Fruit fly (Drosophila melanogaster) whole organism, embryonic: ENCODE data around the gene CG1635.

ENCODE experiments used
- Abd-B ChIP-seq: fragments of 200-800 bp; sonication (Bioruptor generic); optimal IDR thresholded peaks from 2 replicates; lab custom pipeline; 2018; ENCODE audit warnings: missing biosample characterization, mild to moderate bottlenecking, missing genetic modification characterization, moderate library complexity
- Antp ChIP-seq: fragments of 200-800 bp; sonication (Bioruptor generic); optimal IDR thresholded peaks from 3 replicates; lab custom pipeline; 2016; ENCODE audit warnings: missing biosample characterization, missing genetic modification characterization
- Awh ChIP-seq: fragments of 200-800 bp; sonication (Bioruptor generic); IDR thresholded peaks from 2 replicates; pipeline ENCODE4, ENCODE4 v1.3.6; 2022; ENCODE audit warnings: missing biosample characterization, missing genetic modification characterization
- Blimp-1 ChIP-seq: fragments of 200-800 bp; sonication (Bioruptor generic); optimal IDR thresholded peaks from 3 replicates; lab custom pipeline; 2018; ENCODE audit warnings: missing biosample characterization, missing genetic modification characterization, mild to moderate bottlenecking, moderate library complexity, missing genetic modification reagents
- CG10959 ChIP-seq: fragments of 200-800 bp; sonication (Bioruptor generic); IDR thresholded peaks from 2 replicates; pipeline ENCODE4 v1.3.6; 2022; ENCODE audit warnings: missing biosample characterization, missing genetic modification characterization
- CG11560 ChIP-seq: fragments of 200-800 bp; sonication (Bioruptor generic); IDR thresholded peaks from 3 replicates; pipeline ENCODE4 v1.3.6; 2022; ENCODE audit warnings: missing biosample characterization, missing genetic modification characterization
- CG12104 ChIP-seq: fragments of 200-800 bp; sonication (Bioruptor generic); optimal IDR thresholded peaks from 3 replicates; lab custom pipeline; 2016; ENCODE audit warnings: missing biosample characterization, missing genetic modification characterization
- CG1233 ChIP-seq: fragments of 200-800 bp; sonication (Bioruptor generic); optimal IDR thresholded peaks from 4 replicates; lab custom pipeline; 2018; ENCODE audit warnings: missing biosample characterization, mild to moderate bottlenecking, missing genetic modification characterization
- CG14965 ChIP-seq: fragments of 200-800 bp; sonication (Bioruptor generic); optimal IDR thresholded peaks from 2 replicates; lab custom pipeline; 2016; ENCODE audit warnings: missing biosample characterization, missing genetic modification characterization, borderline replicate concordance
- CG15601 ChIP-seq: fragments of 200-800 bp; sonication (Bioruptor generic); optimal IDR thresholded peaks from 3 replicates; lab custom pipeline; 2019; ENCODE audit warnings: missing biosample characterization, mild to moderate bottlenecking, missing genetic modification characterization, moderate library complexity
- CG2678 ChIP-seq: fragments of 200-800 bp; sonication (Bioruptor generic); optimal IDR thresholded peaks from 3 replicates; lab custom pipeline; 2019; ENCODE audit warnings: missing biosample characterization, mild to moderate bottlenecking, missing genetic modification characterization, moderate library complexity
- CG2889 ChIP-seq: fragments of 200-800 bp; sonication (Bioruptor generic); IDR thresholded peaks from 3 replicates; pipeline ENCODE4 v1.3.6; 2022; ENCODE audit warnings: missing biosample characterization, missing genetic modification characterization
- CG31441 ChIP-seq: fragments of 200-800 bp; sonication (Bioruptor generic); IDR thresholded peaks from 2 replicates; pipeline ENCODE4 v1.3.6; 2022; ENCODE audit warnings: missing biosample characterization, missing genetic modification characterization
- CG33557 ChIP-seq: fragments of 200-800 bp; sonication (Bioruptor generic); optimal IDR thresholded peaks from 2 replicates; lab custom pipeline; 2019; ENCODE audit warnings: missing biosample characterization, mild to moderate bottlenecking, missing genetic modification characterization, moderate library complexity
- CG3407 ChIP-seq: fragments of 200-800 bp; sonication (Bioruptor generic); optimal IDR thresholded peaks from 2 replicates; lab custom pipeline; 2018; ENCODE audit warnings: missing biosample characterization, mild to moderate bottlenecking, missing genetic modification characterization
- CG34376 ChIP-seq: fragments of 200-800 bp; sonication (Bioruptor generic); optimal IDR thresholded peaks from 2 replicates; lab custom pipeline; 2018; ENCODE audit warnings: missing biosample characterization, mild to moderate bottlenecking, missing genetic modification characterization
- CG5180 ChIP-seq: fragments of 200-800 bp; sonication (Bioruptor generic); optimal IDR thresholded peaks from 3 replicates; lab custom pipeline; 2017; ENCODE audit warnings: missing biosample characterization, missing genetic modification characterization, mild to moderate bottlenecking, moderate library complexity, missing genetic modification reagents
- CG8478 ChIP-seq: fragments of >200 bp; optimal IDR thresholded peaks from 2 replicates; lab custom pipeline; 2018
- CG9727 ChIP-seq: fragments of 200-800 bp; sonication (Bioruptor generic); optimal IDR thresholded peaks from 3 replicates; lab custom pipeline; 2017; ENCODE audit warnings: missing biosample characterization, mild to moderate bottlenecking, missing genetic modification characterization
- Chrac-16 ChIP-seq: fragments of 200-800 bp; sonication (Bioruptor generic); optimal IDR thresholded peaks from 3 replicates; lab custom pipeline; 2016; ENCODE audit warnings: missing biosample characterization, missing genetic modification characterization
- CkIIα-i1 ChIP-seq: fragments of 200-800 bp; sonication (Bioruptor generic); IDR thresholded peaks from 2 replicates; pipeline ENCODE4 v1.3.6; 2022; ENCODE audit warnings: missing biosample characterization, missing genetic modification characterization
- Hr78 ChIP-seq, 2 experiments: fragments of 200-800 bp in 1 of 2; fragments of >200 bp in 1 of 2; sonication (Bioruptor generic) in 1 of 2; optimal IDR thresholded peaks; 2 replicates each; lab custom pipeline; 2017 to 2019; ENCODE audit warnings: missing biosample characterization in 2 of 2, missing genetic modification characterization in 2 of 2, mild to moderate bottlenecking in 1 of 2, moderate library complexity in 1 of 2
- Lpt ChIP-seq: fragments of >200 bp; optimal IDR thresholded peaks from 2 replicates; lab custom pipeline; 2018; ENCODE audit warnings: missing biosample characterization, missing genetic modification characterization
- MTF-1 ChIP-seq: fragments of 200-800 bp; sonication (Bioruptor generic); optimal IDR thresholded peaks from 2 replicates; lab custom pipeline; 2018; ENCODE audit warnings: missing biosample characterization, mild to moderate bottlenecking, missing genetic modification characterization, borderline replicate concordance
- NC2β ChIP-seq: fragments of 200-800 bp; sonication (Bioruptor generic); optimal IDR thresholded peaks from 2 replicates; lab custom pipeline; 2016; ENCODE audit warnings: missing biosample characterization, missing genetic modification characterization
- NFAT ChIP-seq: fragments of 200-800 bp; sonication (Bioruptor generic); IDR thresholded peaks from 2 replicates; pipeline ENCODE4 v1.3.6; 2022; ENCODE audit warnings: missing biosample characterization, missing genetic modification characterization
- Opbp ChIP-seq: fragments of 200-800 bp; sonication (Bioruptor generic); IDR thresholded peaks from 3 replicates; pipeline ENCODE4 v1.3.6; 2022; ENCODE audit warnings: missing biosample characterization, missing genetic modification characterization; ENCODE audit not compliant: partially characterized antibody
- Vsx1 ChIP-seq: fragments of 200-800 bp; sonication (Bioruptor generic); optimal IDR thresholded peaks from 2 replicates; lab custom pipeline; 2017; ENCODE audit warnings: missing biosample characterization, mild to moderate bottlenecking, missing genetic modification characterization, missing genetic modification reagents
- Xrp1 ChIP-seq: fragments of 200-800 bp; sonication (Bioruptor generic); IDR thresholded peaks from 2 replicates; pipeline ENCODE4 v1.3.6; 2022; ENCODE audit warnings: missing biosample characterization, missing genetic modification characterization
- abd-A ChIP-seq: fragments of 200-800 bp; sonication (Bioruptor generic); optimal IDR thresholded peaks from 3 replicates; lab custom pipeline; 2019; ENCODE audit warnings: missing biosample characterization, mild to moderate bottlenecking, missing genetic modification characterization, moderate library complexity
- ap ChIP-seq: fragments of 200-800 bp; sonication (Bioruptor generic); IDR thresholded peaks from 2 replicates; pipeline ENCODE4 v1.3.6; 2022; ENCODE audit warnings: missing biosample characterization, missing genetic modification characterization
- cas ChIP-seq: fragments of 200-800 bp; sonication (Bioruptor generic); IDR thresholded peaks from 2 replicates; pipeline ENCODE4 v1.3.6; 2022; ENCODE audit warnings: missing biosample characterization, missing genetic modification characterization
- crc ChIP-seq: fragments of 200-800 bp; sonication (Bioruptor generic); optimal IDR thresholded peaks from 2 replicates; lab custom pipeline; 2016; ENCODE audit warnings: missing biosample characterization, missing genetic modification characterization
- dm ChIP-seq: fragments of 200-800 bp; sonication (Bioruptor generic); optimal IDR thresholded peaks from 3 replicates; lab custom pipeline; 2016; ENCODE audit warnings: missing biosample characterization, missing genetic modification characterization
- dysf ChIP-seq: fragments of 200-800 bp; sonication (Bioruptor generic); IDR thresholded peaks from 3 replicates; pipeline ENCODE4 v1.3.6; 2022; ENCODE audit warnings: missing biosample characterization, missing genetic modification characterization
- ems ChIP-seq: fragments of 200-800 bp; sonication (Bioruptor generic); optimal IDR thresholded peaks from 3 replicates; lab custom pipeline; 2016; ENCODE audit warnings: missing biosample characterization, missing genetic modification characterization
- exex ChIP-seq: fragments of 200-800 bp; sonication (Bioruptor generic); optimal IDR thresholded peaks from 4 replicates; lab custom pipeline; 2018; ENCODE audit warnings: missing biosample characterization, mild to moderate bottlenecking, missing genetic modification characterization, moderate library complexity
- gcm ChIP-seq: fragments of 200-800 bp; sonication (Bioruptor generic); optimal IDR thresholded peaks from 2 replicates; lab custom pipeline; 2019; ENCODE audit warnings: missing biosample characterization, mild to moderate bottlenecking, missing genetic modification characterization, moderate library complexity
- kni ChIP-seq: fragments of 200-800 bp; sonication (Bioruptor generic); optimal IDR thresholded peaks from 3 replicates; lab custom pipeline; 2017; ENCODE audit warnings: mild to moderate bottlenecking, missing biosample characterization, missing genetic modification reagents, missing genetic modification characterization
- nmo ChIP-seq: fragments of 200-800 bp; sonication (Bioruptor generic); optimal IDR thresholded peaks from 2 replicates; lab custom pipeline; 2018; ENCODE audit warnings: missing biosample characterization, mild to moderate bottlenecking, missing genetic modification characterization, moderate library complexity
- rib ChIP-seq: fragments of 200-800 bp; sonication (Bioruptor generic); IDR thresholded peaks from 2 replicates; pipeline ENCODE4 v1.3.6; 2022; ENCODE audit warnings: missing biosample characterization, missing genetic modification characterization
- sd ChIP-seq: fragments of 200-800 bp; sonication (Bioruptor generic); optimal IDR thresholded peaks from 3 replicates; lab custom pipeline; 2018; ENCODE audit warnings: missing biosample characterization, mild to moderate bottlenecking, missing genetic modification characterization, moderate library complexity
- sens ChIP-seq: fragments of 200-800 bp; sonication (Bioruptor generic); peaks from one replicate; lab custom pipeline; 2016; ENCODE audit warnings: missing biosample characterization, missing genetic modification characterization
- seq ChIP-seq: fragments of 200-800 bp; sonication (Bioruptor generic); IDR thresholded peaks from 2 replicates; pipeline ENCODE4 v1.3.6; 2022; ENCODE audit warnings: missing biosample characterization, missing genetic modification characterization
- tna ChIP-seq: fragments of 200-800 bp; sonication (Bioruptor generic); IDR thresholded peaks from 2 replicates; pipeline ENCODE4 v1.3.6; 2022; ENCODE audit warnings: missing biosample characterization, missing genetic modification characterization; ENCODE audit not compliant: partially characterized antibody
- vvl ChIP-seq: fragments of 200-800 bp; sonication (Bioruptor generic); IDR thresholded peaks from 2 replicates; pipeline ENCODE4 v1.3.6; 2022; ENCODE audit warnings: missing biosample characterization, missing genetic modification characterization
- wdn ChIP-seq: fragments of 200-800 bp; sonication (Bioruptor generic); IDR thresholded peaks from 2 replicates; pipeline ENCODE4 v1.3.6; 2022; ENCODE audit warnings: missing biosample characterization, missing genetic modification characterization

CG1635 gene

dm6 chr3R:31550910-31551309 lies 37.6 kb upstream of the CG1635 start (continued):
- no peak for TF ChIP-seq CG2889 (GFP tag; lab: Robert Waterston, UW)
- TF ChIP-seq gcm (GFP tag; lab: Kevin White, UChicago): peak; percentile 66
- TF ChIP-seq Antp (GFP tag; lab: Kevin White, UChicago): no peak
- peak; percentile 82 for TF ChIP-seq CG1233 (GFP tag; lab: Kevin White, UChicago)
- TF ChIP-seq CG3407 (GFP tag; lab: Kevin White, UChicago): peak; percentile 76
- no peak for TF ChIP-seq Opbp
- TF ChIP-seq crc (GFP tag; lab: Kevin White, UChicago): peak; percentile 28
- TF ChIP-seq CG11560 (tag; lab: Robert Waterston, UW): no peak
- no peak for TF ChIP-seq ems (GFP tag; lab: Kevin White, UChicago)
- TF ChIP-seq CG2678 (tag; lab: Kevin White, UChicago): peak; percentile 57
- TF ChIP-seq NFAT: no peak
- no peak for TF ChIP-seq Hr78 (GFP tag; optimal IDR thresholded peaks at IDR 0.05; lab: Kevin White, UChicago)
- TF ChIP-seq Chrac-16 (GFP tag; lab: Kevin White, UChicago): no peak
- no peak for TF ChIP-seq Abd-B (GFP tag; lab: Kevin White, UChicago)
- peak; percentile 65; the same call in 1 of the 2 replicates for TF ChIP-seq CG10959
- peak; percentile 66 for TF ChIP-seq NC2β (GFP tag; lab: Kevin White, UChicago)
- no peak for TF ChIP-seq ap (GFP tag; lab: Robert Waterston, UW)
- no peak for TF ChIP-seq CG8478 (lab: Kevin White, UChicago)
- TF ChIP-seq CG31441 (GFP tag; lab: Robert Waterston, UW): peak; percentile 74
- TF ChIP-seq sens: peak; percentile 96
- TF ChIP-seq CG15601 (tag; lab: Kevin White, UChicago): peak; percentile 71
- TF ChIP-seq dm: peak; percentile 39
- TF ChIP-seq dysf: no peak
- no peak for TF ChIP-seq CkIIα-i1 (GFP tag; lab: Robert Waterston, UW)
- TF ChIP-seq CG12104: peak; percentile 46
- no peak for TF ChIP-seq seq
- TF ChIP-seq MTF-1 (GFP tag; lab: Kevin White, UChicago): peak; percentile 83
- TF ChIP-seq CG14965 (GFP tag; lab: Kevin White, UChicago): peak; percentile 51
- TF ChIP-seq CG5180 (GFP tag; lab: Kevin White, UChicago): peak; percentile 53
- no peak for TF ChIP-seq nmo (GFP tag; lab: Kevin White, UChicago)
- TF ChIP-seq tna (GFP tag; lab: Robert Waterston, UW): no peak
- TF ChIP-seq CG33557 (GFP tag; lab: Kevin White, UChicago): peak; percentile 91

- TF ChIP-seq Blimp-1 (GFP tag; lab: Kevin White, UChicago): peak; percentile 96
- TF ChIP-seq cas (GFP tag; lab: Robert Waterston, UW): no peak
- TF ChIP-seq nmo (GFP tag; lab: Kevin White, UChicago): no peak
- peak; percentile 10 for TF ChIP-seq abd-A (tag; lab: Kevin White, UChicago)
- TF ChIP-seq vvl: peak; percentile 84
- no peak for TF ChIP-seq exex (tag; lab: Kevin White, UChicago)
- peak; percentile 39 for TF ChIP-seq sd
- TF ChIP-seq kni: peak; percentile 36
- TF ChIP-seq rib (GFP tag; lab: Robert Waterston, UW): no peak
- no peak for TF ChIP-seq CG9727
- TF ChIP-seq wdn (GFP tag; lab: Robert Waterston, UW): no peak
- peak; percentile 68; the same call in 1 of the 2 replicates for TF ChIP-seq Awh (GFP tag; lab: Robert Waterston, UW)
- no peak for TF ChIP-seq Lpt (GFP tag; lab: Kevin White, UChicago)
- no peak for TF ChIP-seq Xrp1 (GFP tag; lab: Robert Waterston, UW)
- TF ChIP-seq dysf: no peak
- TF ChIP-seq CG34376 (GFP tag; lab: Kevin White, UChicago): no peak
- TF ChIP-seq Vsx1 (GFP tag; lab: Kevin White, UChicago): peak; percentile 15
Observed at dm6 chr3R:31558720-31559280, 29.7 kb upstream of the CG1635 start.
